Fruit fly (Drosophila melanogaster): Measurements from ENCODE around the gene CG1532.
A peak's percentile ranks its signal among the peaks of the same experiment; 100 is the strongest.

- peak; percentile 52 for TF ChIP-seq CG6276 (GFP tag; optimal IDR thresholded peaks at IDR 0.05)
- TF ChIP-seq spab (GFP tag; optimal IDR thresholded peaks at IDR 0.05): peak; percentile 47
- TF ChIP-seq Blimp-1 (GFP tag; optimal IDR thresholded peaks at IDR 0.05): no peak
- TF ChIP-seq Sox15 (GFP tag; optimal IDR thresholded peaks at IDR 0.05): no peak
- TF ChIP-seq CG8119 (GFP tag; IDR thresholded peaks at IDR 0.05): 0 out of 3 replicates have a peak, but pooled peaks have one; percentile 25
- TF ChIP-seq Eip78C (GFP tag): peak; percentile 77
- TF ChIP-seq eg (GFP tag; IDR thresholded peaks at IDR 0.05): peak; percentile 49; the same call in 2 of the 3 replicates
- TF ChIP-seq Hr38 (GFP tag; optimal IDR thresholded peaks at IDR 0.05): no peak
- TF ChIP-seq CG4318 (GFP tag; optimal IDR thresholded peaks at IDR 0.05): peak; percentile 56
- TF ChIP-seq Lpt (GFP tag; optimal IDR thresholded peaks at IDR 0.05): no peak
- peak; percentile 16 for TF ChIP-seq Hr4 (GFP tag; optimal IDR thresholded peaks at IDR 0.05)
- TF ChIP-seq CG6854 (GFP tag; optimal IDR thresholded peaks at IDR 0.05): no peak
- TF ChIP-seq fd59A (GFP tag; optimal IDR thresholded peaks at IDR 0.05): peak; percentile 43
Observed at dm6 chrX:21067908-21068307, 39.7 kb upstream of the CG1532 start.
